Fruit fly (Drosophila melanogaster) whole organism, embryonic: Measurements from ENCODE around the gene CG17283.

Source experiments
- Awh ChIP-seq: fragments of 200-800 bp; sonication (Bioruptor generic); IDR thresholded peaks from 2 replicates; pipeline ENCODE4, ENCODE4 v1.3.6; 2022; ENCODE audit warnings: missing biosample characterization, missing genetic modification characterization
- B-H1 ChIP-seq: fragments of 200-800 bp; sonication (Bioruptor generic); IDR thresholded peaks from 3 replicates; pipeline ENCODE4 v1.3.6; 2022; ENCODE audit warnings: missing biosample characterization, missing genetic modification characterization
- CG11504 ChIP-seq: fragments of 200-800 bp; sonication (Bioruptor generic); optimal IDR thresholded peaks from 3 replicates; lab custom pipeline; 2019; ENCODE audit warnings: missing biosample characterization, mild to moderate bottlenecking, missing genetic modification characterization, moderate library complexity
- CG13287 ChIP-seq: fragments of 200-800 bp; sonication (Bioruptor generic); IDR thresholded peaks from 2 replicates; pipeline ENCODE4 v1.3.6; 2022; ENCODE audit warnings: missing biosample characterization, missing genetic modification characterization; ENCODE audit not compliant: partially characterized antibody
- CG13624 ChIP-seq: fragments of 200-800 bp; sonication (Bioruptor generic); optimal IDR thresholded peaks from 2 replicates; lab custom pipeline; 2016; ENCODE audit warnings: missing biosample characterization, missing genetic modification characterization
- CG15073 ChIP-seq: fragments of 200-800 bp; sonication (Bioruptor generic); optimal IDR thresholded peaks from 2 replicates; lab custom pipeline; 2016; ENCODE audit warnings: missing biosample characterization, missing genetic modification characterization
- CG17361 ChIP-seq: fragments of 200-800 bp; sonication (Bioruptor generic); IDR thresholded peaks from 3 replicates; pipeline ENCODE4 v1.3.6; 2022; ENCODE audit warnings: missing biosample characterization, missing genetic modification characterization
- CG30020 ChIP-seq: fragments of 200-800 bp; optimal IDR thresholded peaks from 2 replicates; lab custom pipeline; 2019; ENCODE audit warnings: missing biosample characterization, mild to moderate bottlenecking, missing genetic modification characterization, moderate library complexity
- CG3065 ChIP-seq: fragments of 200-800 bp; sonication (Bioruptor generic); optimal IDR thresholded peaks from 2 replicates; lab custom pipeline; 2016; ENCODE audit warnings: missing biosample characterization, missing genetic modification characterization
- CG32772 ChIP-seq: fragments of 200-800 bp; sonication (Bioruptor generic); IDR thresholded peaks from 2 replicates; pipeline ENCODE4 v1.3.6; 2022; ENCODE audit warnings: missing biosample characterization, missing genetic modification characterization
- CG3407 ChIP-seq: fragments of 200-800 bp; sonication (Bioruptor generic); optimal IDR thresholded peaks from 2 replicates; lab custom pipeline; 2018; ENCODE audit warnings: missing biosample characterization, mild to moderate bottlenecking, missing genetic modification characterization
- CG3838 ChIP-seq: fragments of 200-800 bp; sonication (Bioruptor generic); optimal IDR thresholded peaks from 3 replicates; lab custom pipeline; 2016; ENCODE audit warnings: missing biosample characterization, missing genetic modification characterization
- CG6175 ChIP-seq: fragments of 200-800 bp; sonication (Bioruptor generic); IDR thresholded peaks from 3 replicates; pipeline ENCODE4 v1.3.6; 2022; ENCODE audit warnings: missing biosample characterization, missing genetic modification characterization
- CG6654 ChIP-seq: fragments of 200-800 bp; sonication (Bioruptor generic); optimal IDR thresholded peaks from 2 replicates; lab custom pipeline; 2017; ENCODE audit warnings: missing biosample characterization, mild to moderate bottlenecking, missing genetic modification characterization
- CG7372 ChIP-seq: fragments of 200-800 bp; sonication (Bioruptor generic); IDR thresholded peaks from 2 replicates; pipeline ENCODE4 v1.3.6; 2022; ENCODE audit warnings: missing biosample characterization, missing genetic modification characterization
- CG7839 ChIP-seq: fragments of 200-800 bp; sonication (Bioruptor generic); optimal IDR thresholded peaks from 3 replicates; lab custom pipeline; 2018; ENCODE audit warnings: missing biosample characterization, mild to moderate bottlenecking, missing genetic modification characterization, moderate library complexity
- CG8388 ChIP-seq: fragments of 200-800 bp; sonication (Bioruptor generic); optimal IDR thresholded peaks from 2 replicates; lab custom pipeline; 2019; ENCODE audit warnings: missing biosample characterization, mild to moderate bottlenecking, missing genetic modification characterization, moderate library complexity
- CG9609 ChIP-seq: fragments of 200-800 bp; sonication (Bioruptor generic); optimal IDR thresholded peaks from 3 replicates; lab custom pipeline; 2016; ENCODE audit warnings: missing biosample characterization, missing genetic modification characterization
- CG9797 ChIP-seq: fragments of 200-800 bp; sonication (Bioruptor generic); optimal IDR thresholded peaks from 3 replicates; lab custom pipeline; 2018; ENCODE audit warnings: missing biosample characterization, mild to moderate bottlenecking, missing genetic modification characterization
- CoRest ChIP-seq: fragments of 200-800 bp; sonication (Bioruptor generic); optimal IDR thresholded peaks from 3 replicates; lab custom pipeline; 2018; ENCODE audit warnings: missing biosample characterization, mild to moderate bottlenecking, missing genetic modification characterization, moderate library complexity
- Dad ChIP-seq: fragments of 200-800 bp; sonication (Bioruptor generic); optimal IDR thresholded peaks from 3 replicates; lab custom pipeline; 2016; ENCODE audit warnings: missing biosample characterization, missing genetic modification characterization
- Deaf1 ChIP-seq: fragments of 200-800 bp; optimal IDR thresholded peaks from 3 replicates; lab custom pipeline; 2019; ENCODE audit warnings: missing biosample characterization, mild to moderate bottlenecking, missing genetic modification characterization, moderate library complexity
- Dip3 ChIP-seq: fragments of 200-800 bp; sonication (Bioruptor generic); optimal IDR thresholded peaks from 3 replicates; lab custom pipeline; 2016; ENCODE audit warnings: missing biosample characterization, missing genetic modification characterization
- E2f1 ChIP-seq: fragments of 200-800 bp; sonication (Bioruptor generic); IDR thresholded peaks from 2 replicates; pipeline ENCODE4 v1.3.6; 2022; ENCODE audit warnings: missing biosample characterization, missing genetic modification characterization
- Fer3 ChIP-seq: fragments of 200-800 bp; sonication (Bioruptor generic); optimal IDR thresholded peaks from 2 replicates; lab custom pipeline; 2018; ENCODE audit warnings: missing biosample characterization, mild to moderate bottlenecking, missing genetic modification characterization, moderate library complexity
- H15 ChIP-seq: fragments of 200-800 bp; sonication (Bioruptor generic); IDR thresholded peaks from 3 replicates; pipeline ENCODE4 v1.3.6; 2022; ENCODE audit warnings: missing biosample characterization, missing genetic modification characterization
- HLH54F ChIP-seq: fragments of 200-800 bp; sonication (Bioruptor generic); optimal IDR thresholded peaks from 3 replicates; lab custom pipeline; 2016; ENCODE audit warnings: missing biosample characterization, missing genetic modification characterization
- Hr3 ChIP-seq: fragments of 200-800 bp; sonication (Bioruptor generic); optimal IDR thresholded peaks from 3 replicates; lab custom pipeline; 2016; ENCODE audit warnings: missing biosample characterization, missing genetic modification characterization
- Lpt ChIP-seq: fragments of >200 bp; optimal IDR thresholded peaks from 2 replicates; lab custom pipeline; 2018; ENCODE audit warnings: missing biosample characterization, missing genetic modification characterization
- Max ChIP-seq: fragments of 200-800 bp; sonication (Bioruptor generic); optimal IDR thresholded peaks from 2 replicates; lab custom pipeline; 2016; ENCODE audit warnings: missing biosample characterization, mild to moderate bottlenecking, missing genetic modification characterization
- Mrtf ChIP-seq: fragments of 200-800 bp; sonication (Bioruptor generic); IDR thresholded peaks from 3 replicates; pipeline ENCODE4 v1.3.6; 2022; ENCODE audit warnings: missing biosample characterization, missing genetic modification characterization
- Xbp1 ChIP-seq: fragments of 200-800 bp; sonication (Bioruptor generic); optimal IDR thresholded peaks from 3 replicates; lab custom pipeline; 2016; ENCODE audit warnings: missing biosample characterization, mild to moderate bottlenecking, missing genetic modification characterization
- cas ChIP-seq: fragments of 200-800 bp; sonication (Bioruptor generic); IDR thresholded peaks from 2 replicates; pipeline ENCODE4 v1.3.6; 2022; ENCODE audit warnings: missing biosample characterization, missing genetic modification characterization
- chif ChIP-seq, 2 experiments: fragments of 200-800 bp; sonication (Bioruptor generic); optimal IDR thresholded peaks; 3 replicates each; lab custom pipeline; 2016; ENCODE audit warnings: missing biosample characterization in 2 of 2, missing genetic modification characterization in 2 of 2
- chinmo ChIP-seq: fragments of 200-800 bp; sonication (Bioruptor generic); IDR thresholded peaks from 4 replicates; pipeline ENCODE4 v1.3.6; 2022; ENCODE audit warnings: missing biosample characterization, missing genetic modification characterization; ENCODE audit not compliant: partially characterized antibody
- chn ChIP-seq: fragments of 200-800 bp; sonication (Bioruptor generic); optimal IDR thresholded peaks from 2 replicates; lab custom pipeline; 2016; ENCODE audit warnings: missing biosample characterization, missing genetic modification characterization
- her ChIP-seq: fragments of 200-800 bp; sonication (Bioruptor generic); optimal IDR thresholded peaks from 2 replicates; lab custom pipeline; 2016; ENCODE audit warnings: missing biosample characterization, missing genetic modification characterization
- jumu ChIP-seq: fragments of 200-800 bp; sonication (Bioruptor generic); optimal IDR thresholded peaks from 3 replicates; lab custom pipeline; 2016; ENCODE audit warnings: missing biosample characterization, missing genetic modification characterization
- kah ChIP-seq: fragments of 200-800 bp; sonication (Bioruptor generic); optimal IDR thresholded peaks from 2 replicates; lab custom pipeline; 2018; ENCODE audit warnings: missing biosample characterization, mild to moderate bottlenecking, missing genetic modification characterization
- odd ChIP-seq: fragments of 200-800 bp; sonication (Bioruptor generic); optimal IDR thresholded peaks from 2 replicates; lab custom pipeline; 2017; ENCODE audit warnings: missing biosample characterization, mild to moderate bottlenecking, missing genetic modification characterization
- pros ChIP-seq: fragments of 200-800 bp; sonication (Bioruptor generic); optimal IDR thresholded peaks from 3 replicates; lab custom pipeline; 2019; ENCODE audit warnings: missing biosample characterization, mild to moderate bottlenecking, missing genetic modification characterization, moderate library complexity
- repo ChIP-seq: fragments of 200-800 bp; sonication (Bioruptor generic); optimal IDR thresholded peaks from 2 replicates; lab custom pipeline; 2016; ENCODE audit warnings: missing biosample characterization, missing genetic modification characterization
- scrt ChIP-seq: fragments of 200-800 bp; sonication (Bioruptor generic); optimal IDR thresholded peaks from 2 replicates; lab custom pipeline; 2018; ENCODE audit warnings: missing biosample characterization, mild to moderate bottlenecking, missing genetic modification characterization, moderate library complexity
- slou ChIP-seq: fragments of 200-800 bp; sonication (Bioruptor generic); optimal IDR thresholded peaks from 3 replicates; lab custom pipeline; 2016; ENCODE audit warnings: missing biosample characterization, missing genetic modification characterization
- sr ChIP-seq: fragments of 200-800 bp; sonication (Bioruptor generic); IDR thresholded peaks from 3 replicates; pipeline ENCODE4 v1.3.6; 2022; ENCODE audit warnings: missing biosample characterization, missing genetic modification characterization
- tin ChIP-seq: fragments of 200-800 bp; sonication (Bioruptor generic); optimal IDR thresholded peaks from 3 replicates; lab custom pipeline; 2016; ENCODE audit warnings: missing biosample characterization, missing genetic modification characterization
- ttk ChIP-seq: fragments of 200-800 bp; sonication (Bioruptor generic); IDR thresholded peaks from 2 replicates; pipeline ENCODE4 v2.1.2; 2022; ENCODE audit warnings: missing biosample characterization, missing genetic modification characterization
- twi ChIP-seq: fragments of 200-800 bp; optimal IDR thresholded peaks from 2 replicates; lab custom pipeline; 2019; ENCODE audit warnings: missing biosample characterization, mild to moderate bottlenecking, missing genetic modification characterization, moderate library complexity
- vnd ChIP-seq: fragments of 200-800 bp; sonication (Bioruptor generic); IDR thresholded peaks from 3 replicates; pipeline ENCODE4 v1.3.6; 2022; ENCODE audit warnings: missing biosample characterization, missing genetic modification characterization; ENCODE audit not compliant: partially characterized antibody
- z ChIP-seq: fragments of 200-800 bp; sonication (Bioruptor generic); IDR thresholded peaks from 3 replicates; pipeline ENCODE4 v1.3.6; 2022; ENCODE audit warnings: missing biosample characterization, missing genetic modification characterization
- zen ChIP-seq: fragments of 200-800 bp; sonication (Bioruptor generic); optimal IDR thresholded peaks from 3 replicates; lab custom pipeline; 2018; ENCODE audit warnings: missing biosample characterization, mild to moderate bottlenecking, missing genetic modification characterization, moderate library complexity
- zf30C ChIP-seq: fragments of 200-800 bp; sonication (Bioruptor generic); optimal IDR thresholded peaks from 3 replicates; lab custom pipeline; 2018; ENCODE audit warnings: missing biosample characterization, mild to moderate bottlenecking, missing genetic modification characterization

The CG17283 gene

dm6 chr3R:17400675-17401118 is 7.0 kb upstream of the CG17283 start (continued):
- TF ChIP-seq tin (peak; percentile 57), Lpt (GFP tag; lab: Kevin White, UChicago) (no peak), slou (no peak), CG30020 (tag; lab: Kevin White, UChicago) (no peak), chinmo (GFP tag; lab: Robert Waterston, UW) (no peak), B-H1 (GFP tag; lab: Robert Waterston, UW) (no peak), CG7839 (tag; lab: Kevin White, UChicago) (peak; percentile 76), odd (GFP tag; lab: Kevin White, UChicago) (no peak), Dad (GFP tag; lab: Kevin White, UChicago) (peak; percentile 1), Hr3 (GFP tag; lab: Kevin White, UChicago) (no peak), chn (GFP tag; lab: Kevin White, UChicago) (no peak), E2f1 (GFP tag; lab: Robert Waterston, UW) (peak; percentile 48; the same call in 1 of the 2 replicates), Max (GFP tag; lab: Kevin White, UChicago) (peak; percentile 17), twi (peak; percentile 79), CG3838 (no peak), jumu (GFP tag; lab: Kevin White, UChicago) (peak; percentile 2), chif (GFP tag; optimal IDR thresholded peaks at IDR 0.05; lab: Kevin White, UChicago) (peak in 1 of 2 experiments; percentile 49), sr (no peak), Deaf1 (peak; percentile 8), CG15073 (no peak), CG8388 (GFP tag; lab: Kevin White, UChicago) (peak; percentile 40), H15 (GFP tag; lab: Robert Waterston, UW) (no peak), Xbp1 (no peak), HLH54F (no peak), cas (GFP tag; lab: Robert Waterston, UW) (no peak), Fer3 (tag; lab: Kevin White, UChicago) (peak; percentile 58), CG6175 (GFP tag; lab: Robert Waterston, UW) (no peak), CG13287 (GFP tag; lab: Robert Waterston, UW) (no peak), CG3065 (GFP tag; lab: Kevin White, UChicago) (no peak), Mrtf (GFP tag; lab: Robert Waterston, UW) (no peak), Awh (GFP tag; lab: Robert Waterston, UW) (no peak), vnd (GFP tag; lab: Robert Waterston, UW) (no peak), CG7372 (GFP tag; lab: Robert Waterston, UW) (no peak; the same call in 1 of the 2 replicates), CG32772 (GFP tag; lab: Robert Waterston, UW) (no peak), zen (tag; lab: Kevin White, UChicago) (peak; percentile 51), repo (no peak), CG3407 (no peak), her (GFP tag; lab: Kevin White, UChicago) (no peak), CG6654 (GFP tag; lab: Kevin White, UChicago) (no peak), Dip3 (GFP tag; lab: Kevin White, UChicago) (no peak), CG9609 (GFP tag; lab: Kevin White, UChicago) (no peak), CG13624 (GFP tag; lab: Kevin White, UChicago) (peak; percentile 31), CG9797 (no peak), CG17361 (GFP tag; lab: Robert Waterston, UW) (peak; percentile 39; the same call in 2 of the 3 replicates), scrt (peak; percentile 13), CoRest (tag; lab: Kevin White, UChicago) (peak; percentile 3), ttk (GFP tag; lab: Robert Waterston, UW) (peak; percentile 16; the same call in 1 of the 2 replicates), z (GFP tag; lab: Robert Waterston, UW) (no peak), zf30C (GFP tag; lab: Kevin White, UChicago) (peak; percentile 61), CG11504 (peak; percentile 80), kah (GFP tag; lab: Kevin White, UChicago) (peak; percentile 13), pros (GFP tag; lab: Kevin White, UChicago) (no peak)
